Fruit fly (Drosophila melanogaster): ENCODE results near the gene CG15628.

The CG15628 gene

dm6 chr2L:4821319-4821717 is 256 bp upstream of the CG15628 start (continued):
- TF ChIP-seq CG11762 (GFP tag; optimal IDR thresholded peaks at IDR 0.05; ENCODE audit: insufficient read depth) (peak; percentile 79), CG3919 (GFP tag; optimal IDR thresholded peaks at IDR 0.05) (peak; percentile 74), esn (GFP tag; optimal IDR thresholded peaks at IDR 0.05) (peak; percentile 70), lz (GFP tag; optimal IDR thresholded peaks at IDR 0.05) (peak; percentile 27), CG4318 (GFP tag; optimal IDR thresholded peaks at IDR 0.05) (peak; percentile 57), CG34406 (GFP tag; optimal IDR thresholded peaks at IDR 0.05) (peak; percentile 55), Blimp-1 (GFP tag; optimal IDR thresholded peaks at IDR 0.05) (peak; percentile 3), pdm3 (GFP tag; optimal IDR thresholded peaks at IDR 0.05) (peak; percentile 76), OdsH (GFP tag; optimal IDR thresholded peaks at IDR 0.05) (peak; percentile 82), CG6163 (GFP tag; IDR thresholded peaks at IDR 0.05) (peak; percentile 40), Hr4 (GFP tag; optimal IDR thresholded peaks at IDR 0.05) (peak; percentile 76), Sox15 (GFP tag; optimal IDR thresholded peaks at IDR 0.05) (peak; percentile 61), CG3032 (tag; optimal IDR thresholded peaks at IDR 0.05) (peak; percentile 91), CG11294 (GFP tag; IDR thresholded peaks at IDR 0.05) (peak; percentile 27; the same call in 1 of the 2 replicates), Lpt (GFP tag; optimal IDR thresholded peaks at IDR 0.05) (peak; percentile 18), eg (GFP tag; IDR thresholded peaks at IDR 0.05) (peak; percentile 67; the same call in 2 of the 3 replicates), CG15336 (GFP tag; IDR thresholded peaks at IDR 0.05) (peak; percentile 53), vri (GFP tag; optimal IDR thresholded peaks at IDR 0.05) (peak; percentile 30), CG16779 (tag; optimal IDR thresholded peaks at IDR 0.05) (peak; percentile 81), Hr38 (GFP tag; optimal IDR thresholded peaks at IDR 0.05) (no peak), fkh (GFP tag; optimal IDR thresholded peaks at IDR 0.05) (peak; percentile 16), Ets96B (tag; optimal IDR thresholded peaks at IDR 0.05) (peak; percentile 87), CG31627 (GFP tag; optimal IDR thresholded peaks at IDR 0.05) (peak; percentile 29), Eip78C (GFP tag) (peak; percentile 97), CG6276 (GFP tag; optimal IDR thresholded peaks at IDR 0.05) (peak; percentile 74), Sox14 (GFP tag; optimal IDR thresholded peaks at IDR 0.05) (peak; percentile 68), ss (GFP tag; optimal IDR thresholded peaks at IDR 0.05) (peak; percentile 85 to 93), Eip75B (GFP tag; optimal IDR thresholded peaks at IDR 0.05) (peak; percentile 79), CG32006 (GFP tag; optimal IDR thresholded peaks at IDR 0.05) (peak; percentile 78), acj6 (GFP tag; optimal IDR thresholded peaks at IDR 0.05) (peak; percentile 60), CG8119 (GFP tag; IDR thresholded peaks at IDR 0.05) (peak; percentile 78), CG9139 (GFP tag; optimal IDR thresholded peaks at IDR 0.05) (peak; percentile 66), svp (GFP tag) (peak; percentile 91), salr (GFP tag; optimal IDR thresholded peaks at IDR 0.05) (peak; percentile 52 to 70)

- TF ChIP-seq svp (GFP tag) (no peak), CG31627 (GFP tag; optimal IDR thresholded peaks at IDR 0.05) (no peak), CG10669 (GFP tag; optimal IDR thresholded peaks at IDR 0.05) (no peak), Hr38 (GFP tag; optimal IDR thresholded peaks at IDR 0.05) (no peak), CG8319 (GFP tag; optimal IDR thresholded peaks at IDR 0.05) (no peak), CG4318 (GFP tag; optimal IDR thresholded peaks at IDR 0.05) (no peak), CG15336 (GFP tag; IDR thresholded peaks at IDR 0.05) (no peak), cyc (GFP tag; optimal IDR thresholded peaks at IDR 0.05) (no peak), CG3032 (tag; optimal IDR thresholded peaks at IDR 0.05) (no peak), CG8632 (GFP tag; optimal IDR thresholded peaks at IDR 0.05) (no peak), CG32006 (GFP tag; optimal IDR thresholded peaks at IDR 0.05) (no peak)
Measured at dm6 chr2L:4822258-4822657, 684 bp downstream of the CG15628 start.

- no peak for TF ChIP-seq CG34406 (GFP tag; optimal IDR thresholded peaks at IDR 0.05)
- TF ChIP-seq CG3919 (GFP tag; optimal IDR thresholded peaks at IDR 0.05) = no peak
- no peak for TF ChIP-seq net (GFP tag; optimal IDR thresholded peaks at IDR 0.05)
- no peak for TF ChIP-seq lz (GFP tag; optimal IDR thresholded peaks at IDR 0.05)
- no peak for TF ChIP-seq Ets21C (GFP tag; optimal IDR thresholded peaks at IDR 0.05)
- TF ChIP-seq Eip75B (GFP tag; optimal IDR thresholded peaks at IDR 0.05) = no peak
- no peak for TF ChIP-seq fd85E (GFP tag; optimal IDR thresholded peaks at IDR 0.05)
- no peak for TF ChIP-seq CG16779 (tag; optimal IDR thresholded peaks at IDR 0.05)
- no peak for TF ChIP-seq Hr4 (GFP tag; optimal IDR thresholded peaks at IDR 0.05)
- no peak for TF ChIP-seq Eip78C (GFP tag)
- TF ChIP-seq eg (GFP tag; IDR thresholded peaks at IDR 0.05) = no peak
Measured at dm6 chr2L:4823797-4824196, 2.2 kb downstream of the CG15628 start.
